Worm (Caenorhabditis elegans) whole organism, L4 larva: ENCODE results near the gene dnj-7.

Experiments
- T26A8.4 ChIP-seq: fragments of 200-800 bp; sonication (Bioruptor generic); IDR thresholded peaks from 2 replicates; pipeline ENCODE4 v1.3.6; 2022; ENCODE audit warnings: missing genetic modification characterization, missing compliant biosample characterization
- arid-1 ChIP-seq: fragments of 200-800 bp; sonication (Bioruptor generic); conservative IDR thresholded peaks from 2 replicates; pipeline ENCODE4 v1.3.6; 2022; ENCODE audit warnings: missing genetic modification reagents, missing genetic modification characterization, missing compliant biosample characterization
- nhr-237 ChIP-seq: sonication (generic microtip); optimal IDR thresholded peaks from 2 replicates; lab custom pipeline; 2017; ENCODE audit warnings: missing biosample characterization, missing genetic modification characterization
- unc-39 ChIP-seq: sonication (generic microtip); optimal IDR thresholded peaks from 2 replicates; lab custom pipeline; 2017; ENCODE audit warnings: missing biosample characterization, missing genetic modification characterization
- unc-62 ChIP-seq, 3 experiments: fragments of 150-350 bp in 1 of 3; sonication (generic microtip); optimal IDR thresholded peaks in 2 of 3; peaks in 1 of 3; 1 replicate in 1 of 3; 2 replicates in 2 of 3; lab custom pipeline; 2014 to 2017; ENCODE audit warnings: missing biosample characterization in 3 of 3, missing genetic modification characterization in 3 of 3, missing genetic modification reagents in 3 of 3, missing genotype in 1 of 3

DNA sequence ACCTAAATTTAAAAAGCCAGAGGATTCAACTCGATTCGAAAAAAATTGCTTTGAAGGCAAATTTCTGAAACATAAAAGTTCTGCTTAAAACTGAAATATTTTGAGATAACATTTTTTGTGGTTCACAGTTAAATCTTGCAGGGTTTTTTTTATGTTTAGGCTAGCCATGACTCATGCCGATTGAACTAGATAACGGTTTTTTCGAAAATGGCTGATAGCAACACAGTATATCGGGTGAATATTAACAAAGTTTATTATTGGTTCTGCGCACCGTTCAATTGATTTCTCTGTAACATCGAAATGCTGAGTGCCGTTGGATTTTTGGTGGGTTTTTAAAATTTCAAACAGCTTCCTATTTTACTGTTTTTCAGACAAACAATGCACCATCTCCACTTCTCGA is 17.0 kb upstream of the dnj-7 start, which contains the start of gene F43E12.1:
- TF ChIP-seq T26A8.4 (GFP tag; lab: Robert Waterston, UW) = no peak
- no peak for TF ChIP-seq unc-62 (GFP tag; optimal IDR thresholded peaks at IDR 0.05 in 1 of 2; lab: Kevin White, UChicago)
- TF ChIP-seq unc-62 (tag; optimal IDR thresholded peaks at IDR 0.05; lab: Kevin White, UChicago) = no peak
- no peak for TF ChIP-seq unc-39 (tag; lab: Kevin White, UChicago)
- no peak for TF ChIP-seq nhr-237 (tag; lab: Kevin White, UChicago)
- no peak for TF ChIP-seq arid-1
